Fruit fly (Drosophila melanogaster): Measurements from ENCODE around the gene PQBP1.
A peak's percentile ranks its signal among the peaks of the same experiment; 100 is the strongest.

The PQBP1 gene

dm6 chr3R:25024895-25025557, 40.6 kb upstream of the PQBP1 start, which contains the start of the genes EMC6 and Hr96 (continued):
- TF ChIP-seq ranshi (GFP tag; IDR thresholded peaks at IDR 0.05) (peak; percentile 91), CG12391 (tag; optimal IDR thresholded peaks at IDR 0.05) (peak; percentile 96), CG8359 (GFP tag; optimal IDR thresholded peaks at IDR 0.05; ENCODE audit: borderline replicate concordance) (peak; percentile 57), br (optimal IDR thresholded peaks at IDR 0.05) (no peak), CG2678 (tag; optimal IDR thresholded peaks at IDR 0.05) (peak; percentile 93), CG17912 (GFP tag; optimal IDR thresholded peaks at IDR 0.05) (peak; percentile 88), CG14014 (GFP tag; IDR thresholded peaks at IDR 0.05) (peak; percentile 94), sug (tag; optimal IDR thresholded peaks at IDR 0.05) (peak; percentile 93), CG10366 (GFP tag; IDR thresholded peaks at IDR 0.05) (peak; percentile 93), ap (GFP tag; IDR thresholded peaks at IDR 0.05) (peak; percentile 74), sima (GFP tag; optimal IDR thresholded peaks at IDR 0.05) (peak; percentile 36), tap (tag; optimal IDR thresholded peaks at IDR 0.05) (peak; percentile 87), stwl (tag; optimal IDR thresholded peaks at IDR 0.05) (peak; percentile 80), vvl (GFP tag; IDR thresholded peaks at IDR 0.05) (peak; percentile 96), CG10209 (GFP tag; optimal IDR thresholded peaks at IDR 0.05) (peak; percentile 90), BEAF-32 (GFP tag; optimal IDR thresholded peaks at IDR 0.05) (peak; percentile 66), NK7.1 (GFP tag; optimal IDR thresholded peaks at IDR 0.05) (peak; percentile 84), Atf3 (GFP tag; optimal IDR thresholded peaks at IDR 0.05) (peak; percentile 91), Sox100B (GFP tag; optimal IDR thresholded peaks at IDR 0.05) (no peak), Eip74EF (GFP tag; optimal IDR thresholded peaks at IDR 0.05) (no peak), CG2120 (GFP tag; optimal IDR thresholded peaks at IDR 0.05) (peak; percentile 97), Sry-δ (GFP tag; optimal IDR thresholded peaks at IDR 0.05) (peak; percentile 76), az2 (GFP tag; optimal IDR thresholded peaks at IDR 0.05) (peak; percentile 94), HLH3B (GFP tag; IDR thresholded peaks at IDR 0.05) (peak; percentile 92), rib (GFP tag; IDR thresholded peaks at IDR 0.05) (peak; percentile 83), Rx (GFP tag; IDR thresholded peaks at IDR 0.05) (peak; percentile 89), CG2712 (tag; optimal IDR thresholded peaks at IDR 0.05) (peak; percentile 94), CG10543 (GFP tag; optimal IDR thresholded peaks at IDR 0.05) (peak; percentile 93), Jarid2 (GFP tag; optimal IDR thresholded peaks at IDR 0.05) (no peak), BtbVII (GFP tag; optimal IDR thresholded peaks at IDR 0.05) (peak; percentile 83), gcm (GFP tag; optimal IDR thresholded peaks at IDR 0.05) (peak; percentile 87), CrebB (tag; optimal IDR thresholded peaks at IDR 0.05) (peak; percentile 92), seq (GFP tag; IDR thresholded peaks at IDR 0.05) (peak; percentile 89), CG14860 (GFP tag; IDR thresholded peaks at IDR 0.05; ENCODE audit: partially characterized antibody) (peak; percentile 64), CG12659 (GFP tag; optimal IDR thresholded peaks at IDR 0.05) (peak; percentile 97), salm (tag; optimal IDR thresholded peaks at IDR 0.05) (peak; percentile 84), Bdp1 (GFP tag; optimal IDR thresholded peaks at IDR 0.05) (peak; percentile 85), sc (optimal IDR thresholded peaks at IDR 0.05) (no peak), sc (GFP tag; optimal IDR thresholded peaks at IDR 0.05) (peak; percentile 77), CG15269 (tag; optimal IDR thresholded peaks at IDR 0.05) (peak; percentile 94), CHES-1-like (GFP tag; optimal IDR thresholded peaks at IDR 0.05) (peak; percentile 91), CG7745 (tag; optimal IDR thresholded peaks at IDR 0.05) (no peak), MESR4 (GFP tag; optimal IDR thresholded peaks at IDR 0.05) (peak; percentile 93), Poxn (GFP tag; IDR thresholded peaks at IDR 0.05) (peak; percentile 77), CG3726 (GFP tag; IDR thresholded peaks at IDR 0.05) (peak; percentile 89), shn (GFP tag; optimal IDR thresholded peaks at IDR 0.05) (peak; percentile 86), Atf-2 (GFP tag; optimal IDR thresholded peaks at IDR 0.05) (peak; percentile 90), zen2 (GFP tag; IDR thresholded peaks at IDR 0.05; ENCODE audit: partially characterized antibody) (peak; percentile 50; the same call in 1 of the 3 replicates), Ravus (GFP tag; IDR thresholded peaks at IDR 0.05) (peak; percentile 76), ssp (GFP tag; IDR thresholded peaks at IDR 0.05) (peak; percentile 75)

All from whole organism, embryonic.